Worm (Caenorhabditis elegans) whole organism, midembryonic: ENCODE measurements around the gene gld-3.

Experiments used
- T22C8.4 ChIP-seq: fragments of 200-800 bp; sonication (Bioruptor generic); IDR thresholded peaks from 2 replicates; pipeline ENCODE4 v1.3.6; 2022; ENCODE audit warnings: missing genetic modification characterization, missing compliant biosample characterization
- cog-1 ChIP-seq: sonication (generic microtip); optimal IDR thresholded peaks from 2 replicates; lab custom pipeline; 2016; ENCODE audit warnings: missing genetic modification characterization, missing compliant biosample characterization
- flt-1 ChIP-seq: fragments of 200-800 bp; sonication (Bioruptor generic); IDR thresholded peaks from 2 replicates; pipeline ENCODE4 v1.3.6; 2022; ENCODE audit warnings: missing genetic modification characterization, missing compliant biosample characterization
- klf-2 ChIP-seq: fragments of 200-800 bp; sonication (Bioruptor generic); conservative IDR thresholded peaks from 2 replicates; pipeline ENCODE4 v1.3.6; 2022; ENCODE audit warnings: missing genetic modification reagents, missing genetic modification characterization, missing compliant biosample characterization
- med-1 ChIP-seq: sonication (generic microtip); optimal IDR thresholded peaks from 2 replicates; lab custom pipeline; 2017; ENCODE audit warnings: missing genetic modification characterization, mild to moderate bottlenecking, missing compliant biosample characterization, antibody characterized with exemption, missing genetic modification reagents; ENCODE audit not compliant: insufficient read depth
- ref-1 ChIP-seq: fragments of 200-800 bp; sonication (Bioruptor generic); conservative IDR thresholded peaks from 2 replicates; pipeline ENCODE4 v1.3.6; 2022; ENCODE audit warnings: missing genetic modification reagents, missing genetic modification characterization, missing compliant biosample characterization
- tab-1 ChIP-seq: fragments of 200-800 bp; sonication (Bioruptor generic); IDR thresholded peaks from 2 replicates; pipeline ENCODE4 v1.3.6; 2022; ENCODE audit warnings: missing genetic modification characterization, missing compliant biosample characterization
- ztf-23 ChIP-seq: fragments of 200-800 bp; sonication (Bioruptor generic); IDR thresholded peaks from 2 replicates; pipeline ENCODE4 v1.3.6; 2022; ENCODE audit warnings: missing genetic modification reagents, missing genetic modification characterization, missing compliant biosample characterization
- ztf-29 ChIP-seq: fragments of 200-800 bp; sonication (Bioruptor generic); IDR thresholded peaks from 2 replicates; pipeline ENCODE4 v1.3.6; 2022; ENCODE audit warnings: missing genetic modification reagents, missing genetic modification characterization, missing compliant biosample characterization

The gld-3 gene

DNA sequence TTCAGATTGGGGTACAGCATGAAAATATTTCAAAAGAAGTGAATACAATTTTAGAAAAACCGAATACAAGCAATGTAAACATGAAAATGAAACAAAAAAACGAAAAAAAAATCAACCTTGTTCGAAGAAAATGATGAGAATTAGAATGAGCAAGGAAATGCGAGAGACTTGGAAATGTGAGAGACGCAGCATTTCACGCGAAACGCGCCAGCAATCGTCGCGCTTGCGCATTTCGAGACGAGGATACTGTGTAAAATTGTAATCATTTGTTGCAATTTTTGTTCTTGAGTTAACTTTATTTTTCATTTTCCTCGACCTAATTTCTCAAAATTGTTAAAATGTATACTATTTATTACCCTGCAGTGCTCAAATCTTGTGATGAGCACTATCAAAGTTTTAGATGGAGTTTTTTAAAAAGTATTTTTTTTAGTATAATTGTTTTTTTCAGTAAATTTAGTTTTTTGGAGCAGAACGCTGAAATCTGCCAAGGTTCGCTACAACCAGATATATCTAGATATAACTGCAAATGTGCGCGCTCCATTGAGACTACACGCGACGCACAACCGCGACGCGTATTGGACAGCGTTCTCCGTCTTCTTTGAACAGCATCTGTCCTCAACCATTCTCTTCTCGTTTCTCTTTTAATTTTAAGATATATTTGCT is 19.7 kb downstream of the gld-3 start, which contains the start of gene fust-1:
Gene fust-1, plus strand, starts transcription at position 613 of the 663 bp plus-strand sequence.
- no peak for TF ChIP-seq ztf-29
- TF ChIP-seq med-1 (GFP tag; lab: Kevin White, UChicago): peak; percentile 56
- peak; percentile 84 for TF ChIP-seq flt-1
- TF ChIP-seq T22C8.4 (GFP tag; lab: Robert Waterston, UW): no peak
- peak; percentile 94 for TF ChIP-seq cog-1
- TF ChIP-seq klf-2 (GFP tag; lab: Robert Waterston, UW): peak; percentile 69; the same call in 1 of the 2 replicates
- no peak for TF ChIP-seq ref-1 (GFP tag; lab: Robert Waterston, UW)
- peak; percentile 72; the same call in 1 of the 2 replicates for TF ChIP-seq tab-1
- peak; percentile 87 for TF ChIP-seq ztf-23 (GFP tag; lab: Robert Waterston, UW)

DNA sequence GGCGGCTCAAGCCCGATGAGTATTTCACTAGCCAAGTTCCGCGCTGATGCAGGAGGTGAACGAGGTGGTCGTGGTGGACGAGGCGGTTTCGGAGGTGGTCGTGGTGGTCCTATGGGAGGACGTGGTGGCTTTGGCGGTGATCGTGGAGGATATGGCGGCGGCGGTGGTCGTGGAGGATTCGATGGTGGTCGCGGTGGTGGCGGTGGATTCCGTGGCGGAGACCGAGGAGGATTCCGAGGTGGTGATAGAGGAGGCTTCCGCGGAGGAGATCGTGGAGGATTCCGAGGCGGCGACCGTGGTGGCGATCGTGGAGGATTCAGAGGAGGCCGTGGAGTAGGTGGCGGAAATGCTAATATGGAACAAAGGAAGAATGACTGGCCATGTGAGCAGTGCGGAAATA is 22.3 kb downstream of the gld-3 start:
- TF ChIP-seq ref-1 (GFP tag; lab: Robert Waterston, UW): no peak
- TF ChIP-seq klf-2 (GFP tag; lab: Robert Waterston, UW): no peak
- TF ChIP-seq T22C8.4 (GFP tag; lab: Robert Waterston, UW): no peak
- no peak for TF ChIP-seq tab-1
- no peak for TF ChIP-seq med-1 (GFP tag; lab: Kevin White, UChicago)
- TF ChIP-seq ztf-23 (GFP tag; lab: Robert Waterston, UW): no peak
- TF ChIP-seq ztf-29: no peak
- TF ChIP-seq flt-1: no peak
- TF ChIP-seq cog-1: no peak

DNA sequence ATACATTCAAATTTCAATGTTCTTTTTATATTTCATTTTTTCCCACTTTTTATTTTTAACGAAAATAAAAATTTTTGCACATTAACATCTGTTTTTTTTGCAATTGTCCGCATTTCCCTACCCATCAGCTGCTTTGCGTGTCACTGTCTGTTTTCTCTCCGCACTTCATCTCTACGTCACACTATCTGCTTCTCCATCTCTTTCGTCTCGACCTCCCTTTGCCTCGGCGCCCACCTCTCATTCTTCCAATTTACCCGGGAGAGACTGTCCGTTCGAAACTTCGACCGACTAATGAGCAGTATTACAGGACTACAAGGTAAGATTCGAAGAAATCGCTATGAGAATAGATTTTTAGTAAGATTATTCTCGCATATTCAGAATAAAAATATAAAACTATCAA is 22.9 kb downstream of the gld-3 start, which contains the start of gene C27H5.2:
Gene C27H5.2, plus strand, starts transcription at position 190 of the 400 bp plus-strand sequence.
- TF ChIP-seq cog-1 (no peak), flt-1 (no peak), ztf-29 (no peak), klf-2 (GFP tag; lab: Robert Waterston, UW) (no peak), tab-1 (no peak)

DNA sequence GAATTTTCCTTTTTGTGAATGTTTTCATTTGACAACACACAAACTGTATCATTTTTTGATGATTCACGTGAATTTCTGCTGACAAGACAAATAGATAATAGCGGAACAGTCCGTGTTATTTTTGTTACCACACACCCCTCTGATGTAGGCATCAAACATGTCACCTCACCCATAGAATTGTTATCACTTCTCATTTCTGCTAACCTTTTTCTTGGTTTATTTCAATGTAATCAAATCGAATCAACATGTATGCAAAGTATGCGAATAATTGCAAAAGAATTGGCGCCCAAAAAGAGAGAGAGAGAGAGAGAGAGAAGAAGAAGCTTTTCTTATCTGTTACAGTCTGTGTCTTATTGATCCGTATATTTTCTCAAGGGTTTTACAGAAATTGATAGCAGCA is 25.0 kb downstream of the gld-3 start:
- TF ChIP-seq flt-1: no peak

DNA sequence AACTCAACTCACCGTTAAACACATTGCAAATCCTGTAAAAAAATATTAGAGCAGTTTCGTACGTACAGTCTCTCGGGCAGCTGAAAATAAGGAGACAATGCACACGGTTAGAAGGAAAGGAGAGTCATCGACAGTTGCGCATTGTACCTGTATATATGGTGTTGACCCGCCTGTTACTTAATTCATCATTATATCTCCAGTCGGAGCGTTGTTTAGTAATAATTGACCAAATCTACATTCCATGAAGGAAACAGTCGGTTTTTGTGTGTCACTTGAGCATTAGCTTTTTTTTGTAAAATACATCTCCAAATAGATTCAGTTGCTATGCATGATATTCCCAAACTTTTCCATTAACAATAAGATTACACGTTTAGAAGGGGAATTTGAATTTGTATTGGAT is 29.1 kb downstream of the gld-3 start, which contains the start of gene C27H5.12:
Gene C27H5.12, minus strand, starts transcription at position 101 of the 400 bp plus-strand sequence.
- TF ChIP-seq flt-1: no peak
- TF ChIP-seq T22C8.4 (GFP tag; lab: Robert Waterston, UW): no peak
- TF ChIP-seq med-1 (GFP tag; lab: Kevin White, UChicago): no peak
- TF ChIP-seq cog-1: no peak
- no peak for TF ChIP-seq ztf-23 (GFP tag; lab: Robert Waterston, UW)
- no peak for TF ChIP-seq tab-1
- TF ChIP-seq ztf-29: no peak
- no peak for TF ChIP-seq klf-2 (GFP tag; lab: Robert Waterston, UW)
- no peak for TF ChIP-seq ref-1 (GFP tag; lab: Robert Waterston, UW)

DNA sequence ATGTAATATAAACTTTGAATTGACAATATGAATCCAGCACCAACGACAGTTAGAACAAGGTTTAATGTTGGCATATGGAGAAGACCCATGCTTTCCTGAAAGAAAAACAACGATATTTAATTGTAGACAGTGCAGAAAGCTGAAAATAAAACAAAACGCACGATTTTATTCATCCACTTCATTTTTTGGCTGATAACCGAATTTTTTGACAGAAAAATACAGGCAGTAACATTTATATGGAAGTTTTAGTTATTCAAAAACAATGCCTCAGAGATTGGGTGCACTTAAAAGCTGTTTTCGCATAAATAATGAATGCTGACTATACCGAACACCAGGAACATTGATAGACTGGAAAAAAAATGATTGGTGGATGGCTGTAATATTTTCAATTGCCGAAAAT is 33.3 kb downstream of the gld-3 start, which contains the start of gene mfsd-13.2:
Gene mfsd-13.2, minus strand, starts transcription at position 101 of the 400 bp plus-strand sequence.
- no peak for TF ChIP-seq klf-2 (GFP tag; lab: Robert Waterston, UW)

DNA sequence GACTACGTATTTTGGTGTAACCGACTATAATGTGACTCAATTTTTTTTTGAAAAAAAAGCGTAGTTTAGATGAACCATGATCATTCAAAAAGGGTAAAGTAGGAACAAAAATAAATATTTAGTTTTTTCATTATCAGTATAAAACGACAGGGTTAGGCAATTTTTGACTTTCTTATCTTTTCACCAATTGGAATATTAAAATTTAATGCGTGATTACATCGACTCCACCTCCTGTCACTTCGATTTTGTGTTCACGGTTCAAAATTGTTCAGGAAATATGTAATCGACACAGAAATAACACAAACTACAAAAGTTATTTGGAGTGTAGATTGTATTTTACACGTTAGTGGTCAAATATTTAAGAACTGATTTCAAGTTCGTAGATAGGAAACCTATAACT is 34.3 kb downstream of the gld-3 start:
- TF ChIP-seq klf-2 (GFP tag; lab: Robert Waterston, UW) (no peak), T22C8.4 (GFP tag; lab: Robert Waterston, UW) (no peak), tab-1 (no peak), flt-1 (no peak)

DNA sequence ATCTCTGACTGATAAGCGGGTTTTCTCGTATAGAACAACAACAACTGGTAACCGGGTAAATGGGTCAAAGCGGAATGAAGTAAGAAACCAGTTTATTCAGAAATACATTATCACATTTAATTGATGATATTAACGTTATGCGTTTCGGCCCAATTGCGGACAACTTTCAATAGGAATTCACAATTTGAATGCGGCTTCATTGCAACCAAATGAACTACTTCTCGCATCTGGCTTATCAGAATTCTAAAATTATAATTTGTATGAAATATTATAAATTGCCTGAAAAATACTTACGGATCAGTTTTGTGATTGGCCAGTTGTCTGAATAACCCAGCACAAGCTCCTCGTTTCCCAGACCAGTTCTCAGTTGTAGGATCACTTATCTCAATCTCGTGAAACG is 36.3 kb downstream of the gld-3 start, which contains the start of gene col-36:
Gene col-36, minus strand, starts transcription at position 101 of the 400 bp plus-strand sequence.
- no peak for TF ChIP-seq flt-1
- no peak for TF ChIP-seq tab-1

DNA sequence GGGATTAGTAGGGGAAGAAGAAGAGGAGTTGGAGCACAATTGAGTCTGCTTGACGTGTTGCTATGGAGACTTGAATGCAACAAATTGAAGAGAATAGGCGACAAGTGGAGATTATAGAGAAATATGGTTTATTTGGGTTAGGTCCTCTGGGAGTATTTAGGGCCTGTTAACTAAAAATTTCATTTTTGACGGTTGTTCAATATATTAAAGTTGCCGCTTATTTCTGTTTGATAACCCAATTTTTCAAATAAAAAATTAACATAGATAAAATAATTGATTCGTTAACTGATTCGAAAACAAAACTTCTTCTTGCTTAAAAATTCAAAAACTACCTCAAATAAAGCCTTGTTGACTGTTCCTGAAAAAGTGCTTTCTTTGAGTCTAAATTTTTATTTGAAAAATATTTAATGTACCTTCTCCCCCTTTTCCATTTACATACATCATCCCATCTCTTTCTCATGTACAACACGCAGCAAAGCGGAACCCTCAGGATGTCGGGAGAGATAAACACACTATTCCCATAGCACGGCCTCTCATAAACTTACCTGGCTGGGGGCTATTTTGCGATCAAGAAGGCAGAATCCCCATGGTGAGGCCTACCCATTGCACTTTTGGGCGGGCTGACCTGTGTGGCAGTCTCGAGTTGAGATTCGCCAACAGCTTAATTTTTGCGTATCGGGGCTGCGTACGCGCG is 39.0 kb downstream of the gld-3 start, which contains the start of gene dyf-13:
Gene dyf-13, minus strand, starts transcription at position 51 of the 694 bp plus-strand sequence.
- no peak for TF ChIP-seq T22C8.4 (GFP tag; lab: Robert Waterston, UW)
- no peak for TF ChIP-seq cog-1
- TF ChIP-seq tab-1: no peak
- no peak for TF ChIP-seq flt-1
- TF ChIP-seq klf-2 (GFP tag; lab: Robert Waterston, UW): no peak
- TF ChIP-seq ztf-29: no peak
- no peak for TF ChIP-seq ztf-23 (GFP tag; lab: Robert Waterston, UW)
- TF ChIP-seq med-1 (GFP tag; lab: Kevin White, UChicago): no peak
- TF ChIP-seq ref-1 (GFP tag; lab: Robert Waterston, UW): no peak

DNA sequence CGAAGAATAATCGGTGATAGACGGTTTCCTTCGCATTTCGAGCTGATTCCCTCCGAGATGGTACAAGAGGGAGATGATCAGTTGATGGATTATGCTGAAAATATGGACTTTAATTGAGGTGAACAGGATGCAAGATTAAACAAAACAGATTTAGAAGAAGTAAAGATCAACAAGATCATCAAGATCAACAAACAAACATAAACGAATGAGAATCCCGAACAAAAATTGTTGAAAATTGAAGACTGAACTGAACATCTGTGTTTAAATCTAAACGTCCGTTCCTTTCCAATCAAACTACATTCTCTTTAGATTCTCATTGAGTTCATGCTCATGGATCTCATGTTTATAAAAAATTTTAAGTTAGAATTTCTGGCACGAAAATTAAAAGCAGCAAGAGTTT is 42.4 kb downstream of the gld-3 start, which contains the start of gene glc-4:
Gene glc-4, minus strand, starts transcription at position 101 of the 400 bp plus-strand sequence.
- no peak for TF ChIP-seq T22C8.4 (GFP tag; lab: Robert Waterston, UW)
- TF ChIP-seq ref-1 (GFP tag; lab: Robert Waterston, UW): no peak

DNA sequence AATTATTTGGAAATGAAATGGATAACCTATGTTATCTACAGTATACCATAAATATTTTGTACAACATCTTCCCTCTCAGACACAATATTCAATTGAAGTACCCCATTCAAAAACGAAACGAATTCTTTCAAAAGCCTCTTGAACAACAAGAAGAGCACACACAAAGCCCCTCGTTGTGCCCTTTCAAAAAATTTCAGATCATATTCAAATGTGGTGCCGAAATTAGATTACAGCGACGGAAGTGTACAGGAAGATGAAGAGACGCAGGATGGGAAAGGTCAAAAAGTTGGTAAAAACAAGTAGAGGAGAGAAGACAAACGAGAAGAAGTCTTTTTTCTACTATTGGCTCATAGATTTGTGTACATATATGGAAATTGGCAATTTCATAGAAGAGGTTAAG is 43.7 kb downstream of the gld-3 start:
- TF ChIP-seq ref-1 (GFP tag; lab: Robert Waterston, UW) (no peak), flt-1 (no peak), klf-2 (GFP tag; lab: Robert Waterston, UW) (no peak), med-1 (GFP tag; lab: Kevin White, UChicago) (no peak), ztf-23 (GFP tag; lab: Robert Waterston, UW) (no peak), ztf-29 (no peak), T22C8.4 (GFP tag; lab: Robert Waterston, UW) (no peak), tab-1 (no peak), cog-1 (no peak)
